Worm (Caenorhabditis elegans): ENCODE data around the gene C16D2.1.
A peak's percentile ranks its signal among the peaks of the same experiment; 100 is the strongest.

The C16D2.1 gene

ce11 chrII:9148079-9148478 lies 16.6 kb downstream of the C16D2.1 start:
- peak; percentile 77 for TF ChIP-seq blmp-1 (tag; optimal IDR thresholded peaks at IDR 0.05)
- TF ChIP-seq elt-2 (tag; optimal IDR thresholded peaks at IDR 0.05) = no peak
- peak in 1 of 6 experiments; percentile 64 for TF ChIP-seq elt-3 (tag; optimal IDR thresholded peaks at IDR 0.05)
- TF ChIP-seq alr-1 (tag; optimal IDR thresholded peaks at IDR 0.05; ENCODE audit: borderline replicate concordance) = no peak
- TF ChIP-seq egl-27 (tag; optimal IDR thresholded peaks at IDR 0.05) = no peak
- peak; percentile 19 for TF ChIP-seq lin-14 (GFP tag; optimal IDR thresholded peaks at IDR 0.05)
- TF ChIP-seq efl-3 (GFP tag; optimal IDR thresholded peaks at IDR 0.05) = no peak

ce11 chrII:9152231-9152630 lies 20.8 kb downstream of the C16D2.1 start, which contains the start of gene col-78:
Gene col-78 (plus strand): TSS chrII:9152531.
- TF ChIP-seq hpl-2 (GFP tag; optimal IDR thresholded peaks at IDR 0.05) (no peak), ets-5 (GFP tag; IDR thresholded peaks at IDR 0.05) (no peak), blmp-1 (tag; optimal IDR thresholded peaks at IDR 0.05) (no peak), jun-1 (tag; optimal IDR thresholded peaks at IDR 0.05) (no peak), tbx-2 (tag; optimal IDR thresholded peaks at IDR 0.05) (no peak)

ce11 chrII:9154339-9154738 lies 22.9 kb downstream of the C16D2.1 start:
- TF ChIP-seq unc-86 (tag; optimal IDR thresholded peaks at IDR 0.05) (no peak), nhr-20 (tag; optimal IDR thresholded peaks at IDR 0.05) (no peak), nhr-77 (tag; optimal IDR thresholded peaks at IDR 0.05) (no peak), xbp-1 (tag; optimal IDR thresholded peaks at IDR 0.05) (no peak), nhr-71 (tag; optimal IDR thresholded peaks at IDR 0.05) (no peak), C16A3.4 (tag; optimal IDR thresholded peaks at IDR 0.05) (no peak), F16B12.6 (tag; optimal IDR thresholded peaks at IDR 0.05) (no peak)

ce11 chrII:9156277-9156676 lies 24.8 kb downstream of the C16D2.1 start:
- TF ChIP-seq sup-37 (GFP tag; optimal IDR thresholded peaks at IDR 0.05) (no peak), vab-15 (tag; optimal IDR thresholded peaks at IDR 0.05) (no peak), ceh-8 (GFP tag; optimal IDR thresholded peaks at IDR 0.05) (no peak), lir-3 (tag; optimal IDR thresholded peaks at IDR 0.05; ENCODE audit: poor library complexity) (no peak), nhr-71 (tag; optimal IDR thresholded peaks at IDR 0.05) (peak; percentile 24), pqm-1 (tag; optimal IDR thresholded peaks at IDR 0.05) (no peak), ztf-4 (tag; optimal IDR thresholded peaks at IDR 0.05) (no peak), lin-13 (GFP tag; optimal IDR thresholded peaks at IDR 0.05) (no peak), pag-3 (tag; optimal IDR thresholded peaks at IDR 0.05; ENCODE audit: borderline replicate concordance, insufficient read depth) (no peak), pax-3 (tag; optimal IDR thresholded peaks at IDR 0.05) (no peak), unc-98 (GFP tag; IDR thresholded peaks at IDR 0.05) (no peak), lin-15B (tag; optimal IDR thresholded peaks at IDR 0.05) (no peak), irx-1 (tag; optimal IDR thresholded peaks at IDR 0.05) (no peak), aha-1 (tag; optimal IDR thresholded peaks at IDR 0.05) (peak; percentile 49), tlp-1 (tag; optimal IDR thresholded peaks at IDR 0.05) (no peak), elt-3 (tag; optimal IDR thresholded peaks at IDR 0.05) (peak in 1 of 6 experiments; percentile 47), snu-23 (GFP tag; optimal IDR thresholded peaks at IDR 0.05) (peak; percentile 2), lin-35 (GFP tag; optimal IDR thresholded peaks at IDR 0.05) (peak in 1 of 2 experiments; percentile 19), tbx-2 (tag; optimal IDR thresholded peaks at IDR 0.05) (no peak), egl-27 (tag; optimal IDR thresholded peaks at IDR 0.05) (no peak), unc-130 (tag; optimal IDR thresholded peaks at IDR 0.05) (no peak), nhr-20 (tag; optimal IDR thresholded peaks at IDR 0.05) (peak; percentile 65), blmp-1 (tag; optimal IDR thresholded peaks at IDR 0.05) (peak; percentile 27), lin-14 (GFP tag; optimal IDR thresholded peaks at IDR 0.05) (peak; percentile 10), nhr-90 (tag; optimal IDR thresholded peaks at IDR 0.05; ENCODE audit: poor library complexity) (peak; percentile 18)

Measured in whole organism, L1 larva.